Worm (Caenorhabditis elegans): ENCODE data around the gene C18H7.1.

Gene C18H7.1

DNA sequence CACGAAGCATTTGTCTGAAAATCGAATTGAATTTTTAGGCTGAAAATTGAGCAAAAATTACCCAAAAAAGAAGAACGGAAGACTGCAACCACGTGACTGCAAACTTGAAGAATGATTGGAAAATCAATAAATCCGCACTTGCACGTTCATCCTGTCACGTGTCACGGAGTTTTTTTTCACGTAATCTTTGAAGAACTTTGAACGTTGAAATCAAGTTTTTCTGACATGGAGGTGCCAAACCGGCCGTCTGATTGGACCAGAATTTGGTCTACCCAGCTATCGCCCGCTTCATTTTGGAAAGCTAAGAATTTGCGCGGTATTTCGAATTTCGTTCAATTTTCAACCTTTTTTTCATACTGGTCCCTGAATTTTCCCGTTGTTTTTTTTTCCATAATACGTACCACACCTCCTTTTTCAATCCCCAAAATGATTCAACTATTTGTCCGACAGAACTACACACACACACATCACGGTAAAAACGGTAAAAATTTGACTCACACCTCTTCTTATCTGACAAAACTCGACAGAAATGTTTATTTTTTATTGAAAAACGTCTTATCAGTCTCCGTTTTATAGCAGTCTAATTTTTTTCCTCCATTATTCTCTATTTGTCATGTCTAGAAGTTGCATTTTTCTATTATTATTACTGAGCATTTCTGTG lies 18.9 kb upstream of the C18H7.1 start, which contains the start of the genes C18H7.7 and C18H7.11:
Gene C18H7.7, minus strand, starts transcription at position 101 of the 661 bp plus-strand sequence.
Gene C18H7.11, plus strand, starts transcription at position 611 of the 661 bp plus-strand sequence.
- TF ChIP-seq ztf-23 (GFP tag; IDR thresholded peaks at IDR 0.05) (no peak), ref-1 (GFP tag; conservative IDR thresholded peaks at IDR 0.05) (no peak)

- TF ChIP-seq ztf-23 (GFP tag; IDR thresholded peaks at IDR 0.05), result no peak
- no peak for TF ChIP-seq med-1 (GFP tag; optimal IDR thresholded peaks at IDR 0.05; ENCODE audit: insufficient read depth)
- TF ChIP-seq ztf-29 (GFP tag; IDR thresholded peaks at IDR 0.05), result no peak
- no peak for TF ChIP-seq flt-1 (GFP tag; IDR thresholded peaks at IDR 0.05)
- no peak for TF ChIP-seq tab-1 (GFP tag; IDR thresholded peaks at IDR 0.05)
- TF ChIP-seq ref-1 (GFP tag; conservative IDR thresholded peaks at IDR 0.05), result no peak
- no peak for TF ChIP-seq T22C8.4 (GFP tag; IDR thresholded peaks at IDR 0.05)
- no peak for TF ChIP-seq cog-1 (tag; optimal IDR thresholded peaks at IDR 0.05)
- no peak for TF ChIP-seq klf-2 (GFP tag; conservative IDR thresholded peaks at IDR 0.05)
Measured at ce11 chrIV:601595-601994, 13.7 kb upstream of the C18H7.1 start, which contains the start of gene srt-59. TSS of gene srt-59 (minus strand) at chrIV:601695.

DNA sequence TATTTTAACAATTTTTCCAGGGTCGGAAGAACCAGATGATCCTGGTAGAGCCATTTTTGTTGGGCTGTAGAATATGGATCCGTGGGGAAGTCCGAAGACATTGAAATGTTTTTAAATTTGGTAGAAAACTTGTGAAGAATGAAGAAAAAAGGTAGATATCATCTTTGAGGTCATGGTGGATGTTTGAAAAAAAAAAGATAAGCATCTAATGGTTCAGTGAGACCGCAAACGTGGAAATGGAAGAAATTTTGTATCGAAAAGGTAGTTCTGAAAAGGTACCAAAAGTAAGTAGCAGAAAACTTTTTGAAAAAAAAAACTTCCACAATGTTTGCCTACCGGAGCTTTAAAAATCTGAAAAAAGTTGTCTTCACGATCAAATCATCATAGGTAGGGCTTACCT lies 11.8 kb upstream of the C18H7.1 start, which contains the start of gene prmt-4:
Gene prmt-4, minus strand, starts transcription at position 101 of the 400 bp plus-strand sequence.
- no peak for TF ChIP-seq ztf-23 (GFP tag; IDR thresholded peaks at IDR 0.05)
- TF ChIP-seq T22C8.4 (GFP tag; IDR thresholded peaks at IDR 0.05), result no peak
- TF ChIP-seq tab-1 (GFP tag; IDR thresholded peaks at IDR 0.05), result no peak
- TF ChIP-seq klf-2 (GFP tag; conservative IDR thresholded peaks at IDR 0.05), result no peak
- no peak for TF ChIP-seq med-1 (GFP tag; optimal IDR thresholded peaks at IDR 0.05; ENCODE audit: insufficient read depth)
- TF ChIP-seq flt-1 (GFP tag; IDR thresholded peaks at IDR 0.05), result no peak
- TF ChIP-seq ztf-29 (GFP tag; IDR thresholded peaks at IDR 0.05), result no peak
- TF ChIP-seq cog-1 (tag; optimal IDR thresholded peaks at IDR 0.05), result no peak
- no peak for TF ChIP-seq ref-1 (GFP tag; conservative IDR thresholded peaks at IDR 0.05)

DNA sequence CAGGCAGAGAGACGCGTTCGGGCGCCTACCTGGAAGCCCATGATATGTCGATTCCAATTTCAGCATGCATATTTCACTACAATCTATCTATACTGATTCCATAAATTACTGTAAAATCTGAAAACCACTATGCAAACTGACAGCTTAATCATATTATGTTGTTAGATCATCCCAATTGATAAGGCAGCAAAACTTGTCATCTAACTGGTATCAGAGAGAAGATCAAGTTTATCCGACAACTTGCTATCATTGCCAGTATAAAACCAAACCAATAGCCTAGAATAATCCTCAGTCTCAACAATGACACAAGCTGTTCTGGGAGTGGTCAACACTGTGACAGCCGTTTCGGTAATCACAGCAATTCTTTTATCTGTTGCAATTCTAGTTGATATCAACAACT lies 11.2 kb upstream of the C18H7.1 start, which contains the start of gene col-102:
Gene col-102, plus strand, starts transcription at position 301 of the 400 bp plus-strand sequence.
- TF ChIP-seq klf-2 (GFP tag; conservative IDR thresholded peaks at IDR 0.05), result no peak
- TF ChIP-seq med-1 (GFP tag; optimal IDR thresholded peaks at IDR 0.05; ENCODE audit: insufficient read depth), result no peak
- TF ChIP-seq ztf-29 (GFP tag; IDR thresholded peaks at IDR 0.05), result no peak
- no peak for TF ChIP-seq cog-1 (tag; optimal IDR thresholded peaks at IDR 0.05)
- TF ChIP-seq ztf-23 (GFP tag; IDR thresholded peaks at IDR 0.05), result no peak
- TF ChIP-seq T22C8.4 (GFP tag; IDR thresholded peaks at IDR 0.05), result no peak
- no peak for TF ChIP-seq flt-1 (GFP tag; IDR thresholded peaks at IDR 0.05)
- TF ChIP-seq tab-1 (GFP tag; IDR thresholded peaks at IDR 0.05), result no peak

- TF ChIP-seq ztf-29 (GFP tag; IDR thresholded peaks at IDR 0.05), result no peak
- TF ChIP-seq ref-1 (GFP tag; conservative IDR thresholded peaks at IDR 0.05), result no peak
- no peak for TF ChIP-seq cog-1 (tag; optimal IDR thresholded peaks at IDR 0.05)
- TF ChIP-seq T22C8.4 (GFP tag; IDR thresholded peaks at IDR 0.05), result no peak
- TF ChIP-seq tab-1 (GFP tag; IDR thresholded peaks at IDR 0.05), result no peak
- no peak for TF ChIP-seq klf-2 (GFP tag; conservative IDR thresholded peaks at IDR 0.05)
- TF ChIP-seq ztf-23 (GFP tag; IDR thresholded peaks at IDR 0.05), result no peak
- TF ChIP-seq flt-1 (GFP tag; IDR thresholded peaks at IDR 0.05), result no peak
- TF ChIP-seq med-1 (GFP tag; optimal IDR thresholded peaks at IDR 0.05; ENCODE audit: insufficient read depth), result no peak
Measured at ce11 chrIV:604817-605216, 10.5 kb upstream of the C18H7.1 start.

DNA sequence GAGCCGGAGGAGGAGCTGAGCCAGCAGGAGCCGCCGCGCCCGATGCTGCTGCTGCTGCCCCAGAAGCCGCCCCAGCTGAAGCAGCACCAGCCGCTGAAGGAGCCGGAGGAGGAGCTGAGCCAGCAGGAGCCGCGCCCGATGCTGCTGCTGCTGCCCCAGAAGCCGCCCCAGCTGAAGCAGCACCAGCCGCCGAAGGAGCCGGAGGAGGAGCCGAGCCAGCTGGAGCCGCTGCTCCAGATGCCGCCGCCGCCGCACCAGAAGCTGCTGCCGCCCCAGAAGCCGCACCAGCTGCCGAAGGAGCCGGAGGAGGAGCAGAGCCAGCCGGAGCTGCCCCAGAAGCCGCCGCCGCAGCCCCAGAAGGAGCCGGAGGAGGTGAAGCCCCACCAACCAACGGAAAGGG lies 9.9 kb upstream of the C18H7.1 start:
- TF ChIP-seq T22C8.4 (GFP tag; IDR thresholded peaks at IDR 0.05) (no peak), klf-2 (GFP tag; conservative IDR thresholded peaks at IDR 0.05) (no peak), ref-1 (GFP tag; conservative IDR thresholded peaks at IDR 0.05) (no peak), ztf-29 (GFP tag; IDR thresholded peaks at IDR 0.05) (no peak), tab-1 (GFP tag; IDR thresholded peaks at IDR 0.05) (no peak), flt-1 (GFP tag; IDR thresholded peaks at IDR 0.05) (no peak), med-1 (GFP tag; optimal IDR thresholded peaks at IDR 0.05; ENCODE audit: insufficient read depth) (no peak), ztf-23 (GFP tag; IDR thresholded peaks at IDR 0.05) (no peak), cog-1 (tag; optimal IDR thresholded peaks at IDR 0.05) (no peak)

DNA sequence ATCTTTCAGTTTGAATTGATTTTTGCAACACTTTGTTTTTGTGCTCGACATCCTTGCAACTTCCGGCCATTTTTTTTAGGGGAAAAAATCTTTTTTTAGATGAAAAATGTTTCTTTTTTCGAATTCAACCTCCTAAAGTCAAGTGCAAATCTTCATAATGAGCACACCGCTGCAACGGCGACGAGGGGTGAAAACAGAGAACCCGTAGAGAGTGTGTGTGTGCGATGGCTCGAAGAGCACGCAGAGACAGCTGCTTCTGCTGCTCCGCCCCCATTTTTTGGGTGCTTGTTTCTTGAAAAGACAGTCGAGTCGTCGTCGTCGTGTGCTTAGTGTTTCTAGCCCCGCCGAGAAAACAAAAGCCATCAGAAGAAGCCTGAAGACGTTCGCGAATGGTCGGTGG lies 9.3 kb upstream of the C18H7.1 start, which contains the start of gene inx-18:
Gene inx-18, plus strand, starts transcription at position 301 of the 400 bp plus-strand sequence.
- TF ChIP-seq cog-1 (tag; optimal IDR thresholded peaks at IDR 0.05) (no peak), flt-1 (GFP tag; IDR thresholded peaks at IDR 0.05) (no peak), ref-1 (GFP tag; conservative IDR thresholded peaks at IDR 0.05) (no peak), klf-2 (GFP tag; conservative IDR thresholded peaks at IDR 0.05) (no peak), tab-1 (GFP tag; IDR thresholded peaks at IDR 0.05) (no peak), med-1 (GFP tag; optimal IDR thresholded peaks at IDR 0.05; ENCODE audit: insufficient read depth) (no peak), T22C8.4 (GFP tag; IDR thresholded peaks at IDR 0.05) (no peak), ztf-23 (GFP tag; IDR thresholded peaks at IDR 0.05) (no peak), ztf-29 (GFP tag; IDR thresholded peaks at IDR 0.05) (no peak)

- TF ChIP-seq cog-1 (tag; optimal IDR thresholded peaks at IDR 0.05), result no peak
- no peak for TF ChIP-seq tab-1 (GFP tag; IDR thresholded peaks at IDR 0.05)
- no peak for TF ChIP-seq flt-1 (GFP tag; IDR thresholded peaks at IDR 0.05)
- no peak for TF ChIP-seq ref-1 (GFP tag; conservative IDR thresholded peaks at IDR 0.05)
Measured at ce11 chrIV:607628-608027, 7.7 kb upstream of the C18H7.1 start.

DNA sequence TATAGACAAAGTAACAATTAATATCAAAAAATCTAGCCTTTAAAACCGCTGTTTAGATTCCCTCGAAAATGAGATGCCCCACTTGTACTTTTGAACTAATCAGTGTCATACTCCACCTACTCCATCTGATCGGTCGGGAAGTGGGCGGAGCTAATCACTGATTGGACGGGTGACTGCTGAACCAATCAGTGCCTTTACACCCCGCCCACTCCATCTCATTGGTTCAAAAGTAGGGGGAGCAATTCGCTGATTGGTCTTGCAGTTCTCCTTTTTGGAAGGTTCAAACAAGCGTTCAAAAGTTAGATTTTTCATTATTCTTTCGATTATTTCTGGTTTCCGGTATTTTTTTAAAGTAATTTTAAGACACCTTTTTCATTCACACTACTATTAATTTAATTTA lies 2.2 kb upstream of the C18H7.1 start:
- TF ChIP-seq flt-1 (GFP tag; IDR thresholded peaks at IDR 0.05), result no peak
- TF ChIP-seq klf-2 (GFP tag; conservative IDR thresholded peaks at IDR 0.05), result no peak
- no peak for TF ChIP-seq T22C8.4 (GFP tag; IDR thresholded peaks at IDR 0.05)
- TF ChIP-seq cog-1 (tag; optimal IDR thresholded peaks at IDR 0.05), result no peak
- no peak for TF ChIP-seq med-1 (GFP tag; optimal IDR thresholded peaks at IDR 0.05; ENCODE audit: insufficient read depth)
- TF ChIP-seq ztf-29 (GFP tag; IDR thresholded peaks at IDR 0.05), result no peak
- no peak for TF ChIP-seq ref-1 (GFP tag; conservative IDR thresholded peaks at IDR 0.05)
- no peak for TF ChIP-seq tab-1 (GFP tag; IDR thresholded peaks at IDR 0.05)
- TF ChIP-seq ztf-23 (GFP tag; IDR thresholded peaks at IDR 0.05), result no peak

DNA sequence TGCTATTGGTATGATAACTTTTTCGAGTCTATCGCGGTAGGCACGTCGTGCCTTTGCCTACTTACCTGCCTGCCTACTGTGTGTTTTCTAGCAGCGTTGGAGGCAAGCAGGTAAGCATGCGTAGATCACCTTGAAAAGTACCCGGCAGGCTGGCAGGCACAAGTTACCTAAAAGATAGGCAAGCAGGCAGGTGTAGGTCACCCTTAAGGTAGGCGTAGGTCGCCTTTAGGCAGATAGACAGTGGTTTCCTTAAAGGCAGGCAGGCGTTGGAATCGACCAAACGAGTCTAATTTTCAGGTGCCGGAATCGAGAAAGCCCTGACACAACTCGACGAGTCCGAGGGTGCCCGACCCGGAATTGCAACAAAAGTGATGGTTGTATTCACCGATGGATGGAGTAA lies 4.4 kb downstream of the C18H7.1 start:
- TF ChIP-seq ztf-29 (GFP tag; IDR thresholded peaks at IDR 0.05), result no peak
- no peak for TF ChIP-seq cog-1 (tag; optimal IDR thresholded peaks at IDR 0.05)
- no peak for TF ChIP-seq tab-1 (GFP tag; IDR thresholded peaks at IDR 0.05)
- TF ChIP-seq flt-1 (GFP tag; IDR thresholded peaks at IDR 0.05), result no peak
- no peak for TF ChIP-seq med-1 (GFP tag; optimal IDR thresholded peaks at IDR 0.05; ENCODE audit: insufficient read depth)
- TF ChIP-seq ztf-23 (GFP tag; IDR thresholded peaks at IDR 0.05), result no peak

Measured in whole organism, midembryonic.